Worm (Caenorhabditis elegans): ENCODE data around the gene aos-1.

aos-1 gene

ce11 chrV:10133277-10133676, 3.2 kb upstream of the aos-1 start (continued):
- TF ChIP-seq unc-86 (tag; optimal IDR thresholded peaks at IDR 0.05) (no peak), snpc-4 (tag; optimal IDR thresholded peaks at IDR 0.05) (no peak)

ce11 chrV:10124799-10125548, 5.1 kb downstream of the aos-1 start, which contains the start of gene C08B6.10:
Gene C08B6.10 (plus strand): TSS chrV:10125498.
- TF ChIP-seq lin-14 (GFP tag; optimal IDR thresholded peaks at IDR 0.05): no peak
- no peak for TF ChIP-seq fos-1 (tag; optimal IDR thresholded peaks at IDR 0.05)
- no peak for TF ChIP-seq hpl-2 (GFP tag; optimal IDR thresholded peaks at IDR 0.05)
- peak; percentile 34 for TF ChIP-seq elt-2 (tag; optimal IDR thresholded peaks at IDR 0.05)
- TF ChIP-seq blmp-1 (tag; optimal IDR thresholded peaks at IDR 0.05): peak; percentile 19
- peak in 1 of 6 experiments; percentile 23 for TF ChIP-seq elt-3 (tag; optimal IDR thresholded peaks at IDR 0.05)

ce11 chrV:10123324-10123723, 6.8 kb downstream of the aos-1 start, which contains the start of gene C08B6.6:
Gene C08B6.6 (plus strand): TSS chrV:10123624.
- TF ChIP-seq egl-27 (tag; optimal IDR thresholded peaks at IDR 0.05) (no peak), nhr-90 (tag; optimal IDR thresholded peaks at IDR 0.05; ENCODE audit: poor library complexity) (no peak), lin-13 (GFP tag; optimal IDR thresholded peaks at IDR 0.05) (no peak), sup-37 (GFP tag; optimal IDR thresholded peaks at IDR 0.05) (no peak), fos-1 (tag; optimal IDR thresholded peaks at IDR 0.05) (no peak), pax-3 (tag; optimal IDR thresholded peaks at IDR 0.05) (no peak), mab-9 (GFP tag; IDR thresholded peaks at IDR 0.05) (no peak), hlh-17 (GFP tag; optimal IDR thresholded peaks at IDR 0.05; ENCODE audit: borderline replicate concordance) (no peak), C16A3.4 (tag; optimal IDR thresholded peaks at IDR 0.05) (no peak), fkh-10 (GFP tag; optimal IDR thresholded peaks at IDR 0.05) (no peak), pag-3 (tag; optimal IDR thresholded peaks at IDR 0.05; ENCODE audit: borderline replicate concordance, insufficient read depth) (no peak), zag-1 (tag; optimal IDR thresholded peaks at IDR 0.05) (no peak), sox-4 (tag; optimal IDR thresholded peaks at IDR 0.05) (no peak), lin-14 (GFP tag; optimal IDR thresholded peaks at IDR 0.05) (no peak), efl-1 (optimal IDR thresholded peaks at IDR 0.05) (no peak), efl-1 (GFP tag; optimal IDR thresholded peaks at IDR 0.05 in 1 of 2) (no peak), snu-23 (GFP tag; optimal IDR thresholded peaks at IDR 0.05) (no peak), lir-3 (tag; optimal IDR thresholded peaks at IDR 0.05; ENCODE audit: poor library complexity) (no peak), nhr-28 (tag; optimal IDR thresholded peaks at IDR 0.05) (no peak)

- no peak for TF ChIP-seq elt-2 (tag; optimal IDR thresholded peaks at IDR 0.05)
- no peak for TF ChIP-seq ceh-8 (GFP tag; optimal IDR thresholded peaks at IDR 0.05)
- no peak for TF ChIP-seq unc-62 (GFP tag; optimal IDR thresholded peaks at IDR 0.05)
- no peak for TF ChIP-seq egl-27 (tag; optimal IDR thresholded peaks at IDR 0.05)
- TF ChIP-seq jun-1 (tag; optimal IDR thresholded peaks at IDR 0.05): no peak
- no peak for TF ChIP-seq vab-15 (tag; optimal IDR thresholded peaks at IDR 0.05)
- TF ChIP-seq alr-1 (tag; optimal IDR thresholded peaks at IDR 0.05; ENCODE audit: borderline replicate concordance): no peak
- no peak for TF ChIP-seq ztf-11 (tag; optimal IDR thresholded peaks at IDR 0.05)
- no peak for TF ChIP-seq ceh-63 (GFP tag; optimal IDR thresholded peaks at IDR 0.05)
- TF ChIP-seq snpc-4 (tag; optimal IDR thresholded peaks at IDR 0.05): no peak
- TF ChIP-seq ceh-88 (GFP tag; IDR thresholded peaks at IDR 0.05): no peak
- no peak for TF ChIP-seq nhr-237 (tag; optimal IDR thresholded peaks at IDR 0.05)
- no peak for TF ChIP-seq nhr-90 (tag; optimal IDR thresholded peaks at IDR 0.05; ENCODE audit: poor library complexity)
- no peak for TF ChIP-seq mab-9 (GFP tag; IDR thresholded peaks at IDR 0.05)
- TF ChIP-seq tbx-2 (tag; optimal IDR thresholded peaks at IDR 0.05): no peak
- no peak for TF ChIP-seq lir-3 (tag; optimal IDR thresholded peaks at IDR 0.05; ENCODE audit: poor library complexity)
- TF ChIP-seq swsn-7 (tag; optimal IDR thresholded peaks at IDR 0.05): no peak
Measured at ce11 chrV:10122670-10123069, 7.4 kb downstream of the aos-1 start, which contains the start of gene srxa-19. Gene srxa-19 (minus strand): TSS chrV:10122770.

All from whole organism, L1 larva.